Worm (Caenorhabditis elegans): ENCODE results near the gene C31B8.16.
"Not testable (repeated sequence)": the region's sequence is repeated elsewhere in the genome, so short reads cannot be mapped to it uniquely, and the experiment has no call there.

C31B8.16 gene

ce11 chrV:2975285-2975684, 45.4 kb downstream of the C31B8.16 start, which contains the start of gene srw-123:
Gene srw-123, minus strand, starts transcription at chrV:2975385.
- not testable (repeated sequence) for TF ChIP-seq unc-62 (GFP tag; optimal IDR thresholded peaks at IDR 0.05)

- no peak for TF ChIP-seq unc-62 (GFP tag; optimal IDR thresholded peaks at IDR 0.05)
These were observed 46.4 kb downstream of the C31B8.16 start, which contains the start of gene srw-124 for ce11 chrV:2976287-2976686. Gene srw-124, plus strand, starts transcription at chrV:2976587.

- no peak for TF ChIP-seq unc-62 (GFP tag; optimal IDR thresholded peaks at IDR 0.05)
These were observed 50.1 kb downstream of the C31B8.16 start, which contains the start of gene srw-118 for ce11 chrV:2979978-2980377. Gene srw-118, minus strand, starts transcription at chrV:2980078.
